Fruit fly (Drosophila melanogaster) whole organism, embryonic: ENCODE results near the gene SkpC.

ENCODE experiments used
- Antp ChIP-seq: fragments of 200-800 bp; sonication (Bioruptor generic); optimal IDR thresholded peaks from 3 replicates; lab custom pipeline; 2016; ENCODE audit warnings: missing biosample characterization, missing genetic modification characterization
- B-H1 ChIP-seq: fragments of 200-800 bp; sonication (Bioruptor generic); IDR thresholded peaks from 3 replicates; pipeline ENCODE4 v1.3.6; 2022; ENCODE audit warnings: missing biosample characterization, missing genetic modification characterization
- CG13894 ChIP-seq: fragments of 200-800 bp; sonication (Bioruptor generic); optimal IDR thresholded peaks from 3 replicates; lab custom pipeline; 2018; ENCODE audit warnings: missing biosample characterization, mild to moderate bottlenecking, missing genetic modification characterization, moderate library complexity
- CG17186 ChIP-seq: fragments of 200-800 bp; sonication (Bioruptor generic); optimal IDR thresholded peaks from 3 replicates; lab custom pipeline; 2017; ENCODE audit warnings: missing biosample characterization, missing genetic modification reagents, missing genetic modification characterization
- CG7786 ChIP-seq: fragments of 200-800 bp; sonication (Bioruptor generic); optimal IDR thresholded peaks from 2 replicates; lab custom pipeline; 2016; ENCODE audit warnings: missing biosample characterization, missing genetic modification characterization
- Mad ChIP-seq: fragments of 200-800 bp; sonication (Bioruptor generic); optimal IDR thresholded peaks from 2 replicates; lab custom pipeline; 2016; ENCODE audit warnings: missing biosample characterization, missing genetic modification characterization
- lilli ChIP-seq: fragments of 200-800 bp; sonication (Bioruptor generic); optimal IDR thresholded peaks from 3 replicates; lab custom pipeline; 2016; ENCODE audit warnings: missing biosample characterization, missing genetic modification characterization
- scrt ChIP-seq: fragments of 200-800 bp; sonication (Bioruptor generic); optimal IDR thresholded peaks from 2 replicates; lab custom pipeline; 2018; ENCODE audit warnings: missing biosample characterization, mild to moderate bottlenecking, missing genetic modification characterization, moderate library complexity
- seq ChIP-seq: fragments of 200-800 bp; sonication (Bioruptor generic); IDR thresholded peaks from 2 replicates; pipeline ENCODE4 v1.3.6; 2022; ENCODE audit warnings: missing biosample characterization, missing genetic modification characterization
- tin ChIP-seq: fragments of 200-800 bp; sonication (Bioruptor generic); optimal IDR thresholded peaks from 3 replicates; lab custom pipeline; 2016; ENCODE audit warnings: missing biosample characterization, missing genetic modification characterization
- tx ChIP-seq: fragments of 200-800 bp; sonication (Bioruptor generic); optimal IDR thresholded peaks from 2 replicates; lab custom pipeline; 2016; ENCODE audit warnings: missing biosample characterization, missing genetic modification characterization

DNA sequence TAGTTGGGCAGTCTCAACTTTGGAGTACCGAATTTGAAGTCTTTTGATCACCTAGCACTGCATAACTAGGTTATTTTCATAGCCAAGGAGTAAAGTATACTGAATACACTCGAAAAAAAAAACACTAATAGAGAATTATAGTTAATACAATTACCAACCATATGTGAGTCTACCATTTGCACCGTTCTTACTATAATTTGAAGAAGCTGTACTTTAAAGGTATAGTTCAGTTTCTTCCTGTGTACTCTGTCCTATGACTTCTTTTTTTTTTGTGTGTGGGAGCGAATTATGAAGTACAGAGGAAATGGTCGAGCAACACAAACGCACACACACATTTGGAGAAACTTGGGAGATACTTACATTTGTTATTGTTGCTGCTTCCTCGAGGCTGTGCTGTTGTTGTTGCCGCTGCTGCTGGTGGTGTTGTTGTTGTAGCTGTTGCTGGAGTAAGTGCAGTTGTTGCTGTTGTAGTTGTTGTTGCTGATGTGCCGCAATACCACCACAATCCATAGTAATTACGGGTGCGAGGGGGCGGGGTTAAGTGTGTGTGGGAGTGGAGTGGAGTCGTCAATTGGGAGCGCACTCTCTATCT lies 34.7 kb downstream of the SkpC start:
- TF ChIP-seq tin, result peak; percentile 92
- peak; percentile 91 for TF ChIP-seq CG7786 (GFP tag; lab: Kevin White, UChicago)
- peak; percentile 88 for TF ChIP-seq lilli (GFP tag; lab: Kevin White, UChicago)
- TF ChIP-seq CG17186, result peak; percentile 50
- peak; percentile 63; the same call in 1 of the 2 replicates for TF ChIP-seq seq (GFP tag; lab: Robert Waterston, UW)
- peak; percentile 91 for TF ChIP-seq Mad (GFP tag; lab: Kevin White, UChicago)
- peak; percentile 68 for TF ChIP-seq scrt (GFP tag; lab: Kevin White, UChicago)
- peak; percentile 87 for TF ChIP-seq Antp (GFP tag; lab: Kevin White, UChicago)
- peak; percentile 86 for TF ChIP-seq tx (GFP tag; lab: Kevin White, UChicago)
- TF ChIP-seq CG13894, result no peak
- TF ChIP-seq B-H1 (GFP tag; lab: Robert Waterston, UW), result peak; percentile 78
